Worm (Caenorhabditis elegans) whole organism, L1 larva: Measurements from ENCODE around the gene hum-8.

Experiments used
- Y116A8C.19 ChIP-seq: sonication (generic microtip); optimal IDR thresholded peaks from 2 replicates; lab custom pipeline; 2016; ENCODE audit warnings: missing compliant biosample characterization, missing genetic modification characterization, borderline replicate concordance
- fos-1 ChIP-seq: fragments of 150-350 bp; optimal IDR thresholded peaks from 2 replicates; lab custom pipeline; 2014; ENCODE audit warnings: missing biosample characterization, missing genetic modification characterization
- jun-1 ChIP-seq: fragments of 150-350 bp; optimal IDR thresholded peaks from 2 replicates; lab custom pipeline; 2014; ENCODE audit warnings: missing biosample characterization, missing genetic modification reagents, missing genetic modification characterization
- lsy-2 ChIP-seq, 2 experiments: fragments of 150-350 bp; optimal IDR thresholded peaks; 2 replicates each; lab custom pipeline; 2014; ENCODE audit warnings: missing biosample characterization in 2 of 2, missing genetic modification characterization in 2 of 2
- nhr-84 ChIP-seq: sonication (generic microtip); optimal IDR thresholded peaks from 2 replicates; lab custom pipeline; 2017; ENCODE audit warnings: missing biosample characterization, missing genetic modification characterization
- pag-3 ChIP-seq: sonication (generic microtip); optimal IDR thresholded peaks from 2 replicates; lab custom pipeline; 2017; ENCODE audit warnings: missing genetic modification characterization, mild to moderate bottlenecking, missing compliant biosample characterization, antibody characterized with exemption, borderline replicate concordance; ENCODE audit not compliant: insufficient read depth

DNA sequence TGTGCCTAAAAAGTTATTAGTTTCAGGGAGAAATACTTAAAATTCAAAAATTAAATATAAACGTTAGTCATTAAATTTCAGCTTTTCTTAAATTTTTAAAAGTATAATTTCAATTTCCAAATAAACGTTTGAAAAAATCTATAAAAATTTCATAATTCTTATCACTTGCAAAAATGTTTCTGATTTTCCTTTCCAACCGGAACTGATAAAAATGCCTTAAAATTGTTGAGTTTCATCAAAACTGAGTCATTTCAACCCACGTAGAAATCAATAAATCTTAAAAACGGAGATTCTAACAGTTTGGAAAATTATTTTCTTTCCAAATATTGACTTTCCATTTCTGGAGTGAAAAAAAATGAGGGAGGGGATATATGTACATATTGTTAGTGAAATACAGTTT, 31.5 kb downstream of the hum-8 start:
- TF ChIP-seq Y116A8C.19 (no peak), jun-1 (no peak), lsy-2 (tag; optimal IDR thresholded peaks at IDR 0.05; lab: Kevin White, UChicago) (no peak), nhr-84 (tag; lab: Kevin White, UChicago) (no peak), pag-3 (tag; lab: Kevin White, UChicago) (no peak), fos-1 (tag; lab: Kevin White, UChicago) (no peak)
